Worm (Caenorhabditis elegans): ENCODE data around the gene sups-1.

ce11 chrX:6043283-6043682 is 39.3 kb downstream of the sups-1 start:
- TF ChIP-seq cog-1 (tag; optimal IDR thresholded peaks at IDR 0.05) (no peak), ztf-23 (GFP tag; IDR thresholded peaks at IDR 0.05) (no peak), flt-1 (GFP tag; IDR thresholded peaks at IDR 0.05) (no peak), T22C8.4 (GFP tag; IDR thresholded peaks at IDR 0.05) (no peak), klf-2 (GFP tag; conservative IDR thresholded peaks at IDR 0.05) (no peak), tab-1 (GFP tag; IDR thresholded peaks at IDR 0.05) (no peak), ztf-29 (GFP tag; IDR thresholded peaks at IDR 0.05) (no peak), med-1 (GFP tag; optimal IDR thresholded peaks at IDR 0.05; ENCODE audit: insufficient read depth) (no peak), ref-1 (GFP tag; conservative IDR thresholded peaks at IDR 0.05) (no peak)
